Worm (Caenorhabditis elegans) whole organism, L2 larva: ENCODE data around the gene nep-18.
"Not testable (repeated sequence)": the region's sequence is repeated elsewhere in the genome, so short reads cannot be mapped to it uniquely, and the experiment has no call there.

Experiments
- C34F6.9 ChIP-seq: fragments of 150-350 bp; optimal IDR thresholded peaks from 2 replicates; lab custom pipeline; 2014; ENCODE audit warnings: missing biosample characterization, missing genetic modification characterization
- F13H6.1 ChIP-seq: sonication (generic microtip); optimal IDR thresholded peaks from 2 replicates; lab custom pipeline; 2016; ENCODE audit warnings: missing genetic modification characterization, missing compliant biosample characterization
- R02D3.7 ChIP-seq: fragments of 150-350 bp; optimal IDR thresholded peaks from 2 replicates; lab custom pipeline; 2014; ENCODE audit warnings: missing biosample characterization, missing genetic modification characterization
- Y55F3AM.14 ChIP-seq: fragments of 200-800 bp; sonication (Bioruptor generic); optimal IDR thresholded peaks from 2 replicates; lab custom pipeline; 2018; ENCODE audit warnings: mild to moderate bottlenecking, missing genetic modification characterization, missing compliant biosample characterization
- ZK546.5 ChIP-seq: sonication (generic microtip); optimal IDR thresholded peaks from 2 replicates; lab custom pipeline; 2017; ENCODE audit warnings: missing biosample characterization, missing genetic modification characterization
- alr-1 ChIP-seq: fragments of 150-350 bp; optimal IDR thresholded peaks from 2 replicates; lab custom pipeline; 2014; ENCODE audit warnings: missing biosample characterization, missing genetic modification characterization
- aly-2 ChIP-seq: fragments of 150-350 bp; optimal IDR thresholded peaks from 2 replicates; lab custom pipeline; 2014; ENCODE audit warnings: missing biosample characterization, missing genetic modification characterization
- ama-1 ChIP-seq: fragments of 150-350 bp; optimal IDR thresholded peaks from 2 replicates; lab custom pipeline; 2018; ENCODE audit warnings: inconsistent platforms
- blmp-1 ChIP-seq: sonication (generic microtip); optimal IDR thresholded peaks from 2 replicates; lab custom pipeline; 2017; ENCODE audit warnings: missing genetic modification characterization, mild to moderate bottlenecking, missing compliant biosample characterization, antibody characterized with exemption, moderate library complexity; ENCODE audit not compliant: insufficient read depth
- ceh-16 ChIP-seq: fragments of 150-350 bp; optimal IDR thresholded peaks from 2 replicates; lab custom pipeline; 2014; ENCODE audit warnings: missing biosample characterization, missing genetic modification characterization
- ceh-82 ChIP-seq: fragments of 150-350 bp; optimal IDR thresholded peaks from 2 replicates; lab custom pipeline; 2014; ENCODE audit warnings: missing biosample characterization, missing genetic modification characterization
- crh-2 ChIP-seq: sonication (generic microtip); optimal IDR thresholded peaks from 2 replicates; lab custom pipeline; 2017; ENCODE audit warnings: missing biosample characterization, missing genetic modification characterization
- egl-27 ChIP-seq: sonication (generic microtip); optimal IDR thresholded peaks from 3 replicates; lab custom pipeline; 2017; ENCODE audit warnings: missing biosample characterization, missing genetic modification reagents, missing genetic modification characterization
- elt-1 ChIP-seq: fragments of 150-350 bp; optimal IDR thresholded peaks from 2 replicates; lab custom pipeline; 2014; ENCODE audit warnings: missing biosample characterization, missing genetic modification characterization
- fos-1 ChIP-seq: fragments of 150-350 bp; optimal IDR thresholded peaks from 2 replicates; lab custom pipeline; 2014; ENCODE audit warnings: missing biosample characterization, missing genetic modification characterization
- lin-11 ChIP-seq: fragments of 150-350 bp; sonication (generic microtip); optimal IDR thresholded peaks from 2 replicates; lab custom pipeline; 2014; ENCODE audit warnings: missing biosample characterization, missing genetic modification characterization, inconsistent platforms, mixed read lengths
- lin-13 ChIP-seq: fragments of 150-350 bp; optimal IDR thresholded peaks from 2 replicates; lab custom pipeline; 2014; ENCODE audit warnings: missing biosample characterization, missing genetic modification reagents, missing genetic modification characterization
- lin-39 ChIP-seq: fragments of 150-350 bp; optimal IDR thresholded peaks from 2 replicates; lab custom pipeline; 2014; ENCODE audit warnings: missing biosample characterization, missing genetic modification reagents, missing genetic modification characterization
- lsy-2 ChIP-seq, 2 experiments: fragments of 150-350 bp in 1 of 2; sonication (generic microtip) in 1 of 2; optimal IDR thresholded peaks; 2 replicates each; lab custom pipeline; 2014 to 2017; ENCODE audit warnings: missing biosample characterization in 2 of 2, missing genetic modification characterization in 2 of 2
- mab-5 ChIP-seq: fragments of 150-350 bp; optimal IDR thresholded peaks from 2 replicates; lab custom pipeline; 2014; ENCODE audit warnings: missing biosample characterization, missing genetic modification characterization
- mbf-1 ChIP-seq: sonication (generic microtip); optimal IDR thresholded peaks from 2 replicates; lab custom pipeline; 2017; ENCODE audit warnings: missing biosample characterization, missing genetic modification characterization
- mdl-1 ChIP-seq, 2 experiments: fragments of 150-350 bp in 1 of 2; sonication (generic microtip) in 1 of 2; optimal IDR thresholded peaks; 2 replicates each; lab custom pipeline; 2017; ENCODE audit warnings: missing biosample characterization in 2 of 2, missing genetic modification characterization in 2 of 2
- nhr-10 ChIP-seq: sonication (generic microtip); optimal IDR thresholded peaks from 2 replicates; lab custom pipeline; 2017; ENCODE audit warnings: missing biosample characterization, missing genetic modification characterization
- nhr-12 ChIP-seq: fragments of 150-350 bp; optimal IDR thresholded peaks from 2 replicates; lab custom pipeline; 2014; ENCODE audit warnings: missing biosample characterization, missing genetic modification characterization
- nhr-129 ChIP-seq: fragments of 150-350 bp; optimal IDR thresholded peaks from 2 replicates; lab custom pipeline; 2014; ENCODE audit warnings: missing biosample characterization, missing genetic modification characterization
- nhr-21 ChIP-seq: fragments of 150-350 bp; optimal IDR thresholded peaks from 2 replicates; lab custom pipeline; 2014; ENCODE audit warnings: missing biosample characterization, missing genetic modification characterization
- nhr-23 ChIP-seq: fragments of 150-350 bp; optimal IDR thresholded peaks from 2 replicates; lab custom pipeline; 2014; ENCODE audit warnings: missing biosample characterization, missing genetic modification reagents, missing genetic modification characterization
- nhr-25 ChIP-seq: fragments of 150-350 bp; sonication (generic microtip); optimal IDR thresholded peaks from 3 replicates; lab custom pipeline; 2014; ENCODE audit warnings: missing biosample characterization, missing genetic modification characterization
- nhr-77 ChIP-seq: fragments of 150-350 bp; optimal IDR thresholded peaks from 2 replicates; lab custom pipeline; 2014; ENCODE audit warnings: missing biosample characterization, missing genetic modification characterization
- peb-1 ChIP-seq: fragments of 150-350 bp; optimal IDR thresholded peaks from 2 replicates; lab custom pipeline; 2014; ENCODE audit warnings: missing biosample characterization, missing genetic modification characterization
- sem-4 ChIP-seq: fragments of 150-350 bp; optimal IDR thresholded peaks from 2 replicates; lab custom pipeline; 2014; ENCODE audit warnings: missing biosample characterization, missing genetic modification reagents, missing genetic modification characterization
- sma-3 ChIP-seq: sonication (generic microtip); optimal IDR thresholded peaks from 2 replicates; lab custom pipeline; 2016; ENCODE audit warnings: missing genetic modification reagents, missing genetic modification characterization, missing compliant biosample characterization
- snpc-4 ChIP-seq: fragments of 150-350 bp; optimal IDR thresholded peaks from 2 replicates; lab custom pipeline; 2014; ENCODE audit warnings: missing biosample characterization, missing genetic modification characterization
- unc-62 ChIP-seq: fragments of 150-350 bp; optimal IDR thresholded peaks from 2 replicates; lab custom pipeline; 2014; ENCODE audit warnings: missing biosample characterization, missing genetic modification reagents, missing genetic modification characterization
- ztf-1 ChIP-seq: fragments of 200-800 bp; sonication (Bioruptor generic); conservative IDR thresholded peaks from 2 replicates; pipeline ENCODE4 v1.3.6; 2022; ENCODE audit warnings: missing genetic modification characterization, missing compliant biosample characterization
- ztf-11 ChIP-seq: sonication (generic microtip); optimal IDR thresholded peaks from 2 replicates; lab custom pipeline; 2017; ENCODE audit warnings: missing biosample characterization, missing genetic modification characterization

Gene nep-18

DNA sequence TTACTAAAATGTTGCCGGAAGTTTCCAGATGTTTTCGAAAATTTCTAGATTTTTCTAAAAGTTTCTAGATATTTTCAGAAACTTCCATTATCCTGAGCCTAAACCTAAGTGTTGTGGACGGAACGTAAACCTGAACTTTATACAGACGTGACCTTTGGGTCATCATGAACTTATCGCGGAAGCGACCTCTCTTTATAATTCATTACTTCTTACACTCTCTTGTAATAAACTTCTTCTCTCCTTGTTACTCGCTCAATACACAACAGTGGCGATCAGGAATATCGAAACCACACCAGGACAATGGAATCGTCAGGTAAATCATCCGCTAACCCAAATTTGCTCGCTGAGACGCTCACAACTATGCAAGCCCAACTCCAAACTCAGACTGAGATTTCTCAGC, 10.2 kb downstream of the nep-18 start, which contains the start of gene K02F6.1:
Gene K02F6.1, plus strand, starts transcription at position 301 of the 400 bp plus-strand sequence.
- TF ChIP-seq F13H6.1; ztf-11; unc-62 (GFP tag; lab: Kevin White, UChicago): not testable (repeated sequence)

DNA sequence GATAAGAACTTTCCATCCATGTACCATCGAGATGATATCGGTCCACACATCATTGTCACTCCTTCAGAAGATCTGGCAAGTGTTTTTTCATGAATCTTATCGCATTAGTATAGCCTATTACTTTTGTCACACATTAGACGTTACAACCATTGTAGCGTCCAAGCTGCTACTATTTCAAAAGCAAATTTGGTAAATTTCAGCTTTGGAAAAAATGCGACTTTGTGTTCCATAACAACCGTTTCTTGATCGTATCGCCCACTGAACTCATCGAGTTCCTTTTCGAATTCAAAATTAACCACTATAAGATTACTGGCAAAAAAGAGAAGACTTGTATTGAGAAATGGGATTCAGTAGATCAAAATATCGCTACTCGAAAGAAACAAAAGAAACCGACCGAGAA, 10.8 kb downstream of the nep-18 start:
- TF ChIP-seq aly-2 (tag; lab: Kevin White, UChicago) (no peak), lin-11 (no peak), lin-39 (tag; lab: Kevin White, UChicago) (no peak), nhr-25 (tag; lab: Kevin White, UChicago) (no peak), sma-3 (GFP tag; lab: Kevin White, UChicago) (no peak), sem-4 (tag; lab: Kevin White, UChicago) (no peak), C34F6.9 (tag; lab: Kevin White, UChicago) (no peak), R02D3.7 (tag; lab: Kevin White, UChicago) (no peak), egl-27 (no peak), fos-1 (no peak), crh-2 (tag; lab: Kevin White, UChicago) (no peak), ztf-11 (no peak), nhr-21 (no peak), lin-13 (no peak), lsy-2 (tag; optimal IDR thresholded peaks at IDR 0.05; lab: Kevin White, UChicago) (no peak), elt-1 (tag; lab: Kevin White, UChicago) (no peak), peb-1 (tag; lab: Kevin White, UChicago) (no peak)

DNA sequence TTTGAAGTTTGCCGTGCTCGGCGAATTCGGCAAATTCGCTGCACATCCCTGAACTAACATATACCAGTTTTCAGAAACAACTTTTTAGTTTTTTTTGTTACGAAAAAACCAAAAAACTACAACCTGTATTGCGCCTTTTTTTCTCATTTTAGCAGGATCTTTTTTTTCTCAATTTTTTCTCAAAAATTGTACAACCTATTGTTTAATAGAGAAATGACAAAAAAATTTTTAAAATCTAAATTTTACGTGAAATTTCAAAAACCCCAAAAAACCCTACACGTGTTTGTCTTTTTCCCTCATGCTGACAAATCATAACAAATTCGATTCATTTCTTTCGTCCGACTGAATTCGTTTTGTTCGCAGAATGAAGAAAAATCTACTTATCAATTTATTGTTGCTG, 17.9 kb downstream of the nep-18 start, which contains the start of gene K02F6.3:
Gene K02F6.3, plus strand, starts transcription at position 301 of the 400 bp plus-strand sequence.
- TF ChIP-seq nhr-77 (no peak), ama-1 (lab: Kevin White, UChicago) (no peak), ztf-11 (no peak), unc-62 (GFP tag; lab: Kevin White, UChicago) (no peak), lsy-2 (tag; optimal IDR thresholded peaks at IDR 0.05; lab: Kevin White, UChicago) (no peak), egl-27 (no peak), ZK546.5 (no peak), blmp-1 (tag; lab: Kevin White, UChicago) (no peak), ceh-16 (tag; lab: Kevin White, UChicago) (no peak), snpc-4 (tag; lab: Kevin White, UChicago) (no peak), crh-2 (tag; lab: Kevin White, UChicago) (no peak), mbf-1 (tag; lab: Kevin White, UChicago) (no peak), lin-11 (no peak), ztf-1 (GFP tag; lab: Robert Waterston, UW) (no peak), fos-1 (no peak), elt-1 (tag; lab: Kevin White, UChicago) (no peak), mab-5 (no peak), Y55F3AM.14 (GFP tag; lab: Kevin White, UChicago) (no peak)

DNA sequence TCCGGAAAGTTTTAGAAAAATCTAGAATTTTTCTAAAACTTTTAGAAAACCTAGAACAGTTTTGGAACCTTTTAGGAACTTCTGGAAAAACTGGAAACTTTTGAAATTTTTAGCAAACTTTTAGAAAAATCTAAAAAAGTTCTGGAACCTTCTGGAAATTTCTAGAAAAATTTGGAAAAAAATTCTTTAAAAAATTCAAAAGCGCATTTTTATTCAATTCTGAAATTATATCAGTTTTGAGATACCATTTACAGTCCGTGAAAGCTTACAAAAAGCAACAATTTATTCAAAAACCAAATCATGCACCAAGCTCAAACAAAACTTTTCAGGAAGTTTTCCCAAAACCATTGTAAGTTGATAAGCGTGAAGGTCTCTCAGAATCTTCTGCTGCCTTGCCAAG, 25.7 kb downstream of the nep-18 start, which contains the start of gene K02F6.4:
Gene K02F6.4, plus strand, starts transcription at position 301 of the 400 bp plus-strand sequence.
- no peak for TF ChIP-seq snpc-4 (tag; lab: Kevin White, UChicago)
- TF ChIP-seq ZK546.5: no peak
- TF ChIP-seq mdl-1 (tag; optimal IDR thresholded peaks at IDR 0.05; lab: Kevin White, UChicago): no peak
- TF ChIP-seq nhr-12 (tag; lab: Kevin White, UChicago): no peak
- no peak for TF ChIP-seq lin-11
- TF ChIP-seq R02D3.7 (tag; lab: Kevin White, UChicago): no peak
- no peak for TF ChIP-seq elt-1 (tag; lab: Kevin White, UChicago)

DNA sequence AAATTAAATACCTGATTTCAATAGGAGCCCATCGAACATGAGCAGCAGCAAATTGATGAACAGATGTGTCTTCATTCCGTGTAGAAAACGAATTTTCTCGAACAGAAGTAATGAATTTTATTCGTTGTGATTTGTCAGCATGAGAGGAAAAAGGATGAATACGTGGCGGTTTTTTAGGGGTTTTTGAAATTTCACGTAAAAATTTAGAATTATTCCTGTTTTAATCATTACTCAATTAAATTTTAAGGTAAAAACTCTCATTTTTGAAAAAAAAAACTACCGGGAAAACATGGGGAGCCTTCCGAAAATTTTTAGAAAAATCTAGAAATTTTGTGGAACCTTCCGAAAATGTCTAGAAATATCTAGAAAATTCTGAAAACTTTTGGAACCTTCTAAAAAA, 26.1 kb downstream of the nep-18 start, which contains the start of gene K02F6.7:
Gene K02F6.7, minus strand, starts transcription at position 101 of the 400 bp plus-strand sequence.
- no peak for TF ChIP-seq aly-2 (tag; lab: Kevin White, UChicago)
- no peak for TF ChIP-seq lin-39 (tag; lab: Kevin White, UChicago)
- no peak for TF ChIP-seq egl-27
- TF ChIP-seq lin-11: no peak
- TF ChIP-seq F13H6.1: no peak
- TF ChIP-seq ceh-82 (tag; lab: Kevin White, UChicago): no peak
- no peak for TF ChIP-seq mdl-1 (tag; optimal IDR thresholded peaks at IDR 0.05; lab: Kevin White, UChicago)
- no peak for TF ChIP-seq nhr-12 (tag; lab: Kevin White, UChicago)
- TF ChIP-seq alr-1: no peak
- no peak for TF ChIP-seq nhr-23 (tag; lab: Kevin White, UChicago)
- TF ChIP-seq ZK546.5: no peak
- no peak for TF ChIP-seq nhr-129 (tag; lab: Kevin White, UChicago)
- no peak for TF ChIP-seq C34F6.9 (tag; lab: Kevin White, UChicago)
- TF ChIP-seq elt-1 (tag; lab: Kevin White, UChicago): no peak
- TF ChIP-seq nhr-21: no peak
- no peak for TF ChIP-seq nhr-10
- TF ChIP-seq, all 48 proteins: peak for 0
